Worm (Caenorhabditis elegans) whole organism, young adult: ENCODE data around the gene gtap-1.

ENCODE experiments used
- B0035.1 ChIP-seq: sonication (generic microtip); optimal IDR thresholded peaks from 2 replicates; lab custom pipeline; 2016; ENCODE audit warnings: missing genetic modification characterization, mild to moderate bottlenecking, missing compliant biosample characterization, missing genotype, missing genetic modification reagents
- B0261.1 ChIP-seq: sonication (generic microtip); optimal IDR thresholded peaks from 2 replicates; lab custom pipeline; 2016; ENCODE audit warnings: mild to moderate bottlenecking, missing genetic modification characterization, moderate library complexity, missing compliant biosample characterization
- D2030.7 ChIP-seq: fragments of 200-800 bp; sonication (Bioruptor generic); IDR thresholded peaks from 2 replicates; pipeline ENCODE4 v1.3.6; 2022; ENCODE audit warnings: missing genetic modification reagents, missing genetic modification characterization, missing compliant biosample characterization
- F10E7.11 ChIP-seq: sonication (generic microtip); optimal IDR thresholded peaks from 2 replicates; lab custom pipeline; 2017; ENCODE audit warnings: mild to moderate bottlenecking, missing genetic modification characterization, moderate library complexity, missing compliant biosample characterization
- F33H1.4 ChIP-seq: fragments of 200-800 bp; sonication (Bioruptor generic); IDR thresholded peaks from 2 replicates; pipeline ENCODE4 v1.3.6; 2022; ENCODE audit warnings: missing genetic modification reagents, missing genetic modification characterization, missing compliant biosample characterization
- F37B4.10 ChIP-seq: fragments of 200-800 bp; sonication (Bioruptor generic); IDR thresholded peaks from 2 replicates; pipeline ENCODE4 v1.3.6; 2022; ENCODE audit warnings: missing genetic modification characterization, missing compliant biosample characterization
- Y67H2A.10 ChIP-seq: fragments of 200-800 bp; sonication (Bioruptor generic); conservative IDR thresholded peaks from 2 replicates; pipeline ENCODE4 v1.3.6; 2022; ENCODE audit warnings: missing genetic modification reagents, missing genetic modification characterization, missing compliant biosample characterization
- Y95B8A.8 ChIP-seq: fragments of 200-800 bp; sonication (Bioruptor generic); IDR thresholded peaks from 2 replicates; pipeline ENCODE4 v1.3.6; 2022; ENCODE audit warnings: missing genetic modification reagents, missing genetic modification characterization, missing compliant biosample characterization
- ZK185.1 ChIP-seq: sonication (generic microtip); optimal IDR thresholded peaks from 2 replicates; lab custom pipeline; 2016; ENCODE audit warnings: mild to moderate bottlenecking, missing genetic modification characterization, missing compliant biosample characterization; ENCODE audit not compliant: poor library complexity, severe bottlenecking
- aptf-2 ChIP-seq: fragments of 200-800 bp; sonication (Bioruptor generic); conservative IDR thresholded peaks from 2 replicates; pipeline ENCODE4 v1.3.6; 2022; ENCODE audit warnings: missing genetic modification reagents, missing genetic modification characterization, missing compliant biosample characterization
- atf-7 ChIP-seq: sonication (generic microtip); optimal IDR thresholded peaks from 2 replicates; lab custom pipeline; 2017; ENCODE audit warnings: mild to moderate bottlenecking, missing genetic modification characterization, missing compliant biosample characterization
- attf-5 ChIP-seq: fragments of 200-800 bp; sonication (Bioruptor generic); optimal IDR thresholded peaks from 2 replicates; lab custom pipeline; 2018; ENCODE audit warnings: mild to moderate bottlenecking, missing genetic modification characterization, missing compliant biosample characterization
- attf-6 ChIP-seq: fragments of 200-800 bp; sonication (Bioruptor generic); IDR thresholded peaks from 2 replicates; pipeline ENCODE4 v1.3.6; 2022; ENCODE audit warnings: missing genetic modification reagents, missing genetic modification characterization, missing compliant biosample characterization
- bed-2 ChIP-seq: fragments of 200-800 bp; sonication (Bioruptor generic); IDR thresholded peaks from 2 replicates; pipeline ENCODE4 v1.3.6; 2022; ENCODE audit warnings: missing genetic modification reagents, missing genetic modification characterization, missing compliant biosample characterization
- ceh-100 ChIP-seq: fragments of 200-800 bp; sonication (Bioruptor generic); IDR thresholded peaks from 2 replicates; pipeline ENCODE4 v1.3.6; 2022; ENCODE audit warnings: missing genetic modification reagents, missing genetic modification characterization, missing compliant biosample characterization
- ceh-27 ChIP-seq: fragments of 200-800 bp; sonication (Bioruptor generic); optimal IDR thresholded peaks from 2 replicates; lab custom pipeline; 2018; ENCODE audit warnings: mild to moderate bottlenecking, missing genetic modification characterization, moderate library complexity, missing compliant biosample characterization
- ceh-91 ChIP-seq: fragments of 200-800 bp; sonication (Bioruptor generic); IDR thresholded peaks from 2 replicates; pipeline ENCODE4 v1.3.6; 2022; ENCODE audit warnings: missing genetic modification reagents, missing genetic modification characterization, missing compliant biosample characterization
- dox-1 ChIP-seq: fragments of 200-800 bp; sonication (Bioruptor generic); IDR thresholded peaks from 2 replicates; pipeline ENCODE4 v1.3.6; 2022; ENCODE audit warnings: missing genetic modification reagents, missing genetic modification characterization, missing compliant biosample characterization
- dpff-1 ChIP-seq: sonication (generic microtip); optimal IDR thresholded peaks from 2 replicates; lab custom pipeline; 2017; ENCODE audit warnings: mild to moderate bottlenecking, missing genetic modification characterization, missing compliant biosample characterization
- efl-1 ChIP-seq: fragments of 150-350 bp; optimal IDR thresholded peaks from 2 replicates; lab custom pipeline; 2014; ENCODE audit warnings: missing biosample characterization, missing genetic modification reagents, missing genetic modification characterization
- him-1 ChIP-seq: sonication (generic microtip); optimal IDR thresholded peaks from 2 replicates; lab custom pipeline; 2016; ENCODE audit warnings: missing genotype, missing genetic modification reagents, missing genetic modification characterization, missing compliant biosample characterization
- hlh-12 ChIP-seq: sonication (generic microtip); optimal IDR thresholded peaks from 2 replicates; lab custom pipeline; 2016; ENCODE audit warnings: missing genetic modification characterization, missing compliant biosample characterization
- hmg-1.2 ChIP-seq: fragments of 200-800 bp; sonication (Bioruptor generic); IDR thresholded peaks from 2 replicates; pipeline ENCODE4 v1.3.6; 2022; ENCODE audit warnings: missing genetic modification reagents, missing genetic modification characterization, missing compliant biosample characterization
- let-526 ChIP-seq: fragments of 200-800 bp; sonication (Bioruptor generic); IDR thresholded peaks from 2 replicates; pipeline ENCODE4 v1.3.6; 2022; ENCODE audit warnings: missing genetic modification reagents, missing genetic modification characterization, missing compliant biosample characterization
- lin-54 ChIP-seq: fragments of 200-800 bp; sonication (Bioruptor generic); optimal IDR thresholded peaks from 2 replicates; lab custom pipeline; 2018; ENCODE audit warnings: mild to moderate bottlenecking, missing genetic modification characterization, missing compliant biosample characterization
- lsl-1 ChIP-seq: fragments of 200-800 bp; sonication (Bioruptor generic); optimal IDR thresholded peaks from 2 replicates; lab custom pipeline; 2018; ENCODE audit warnings: mild to moderate bottlenecking, missing genetic modification characterization, moderate library complexity, missing compliant biosample characterization
- madf-6 ChIP-seq: fragments of 200-800 bp; sonication (Bioruptor generic); IDR thresholded peaks from 2 replicates; pipeline ENCODE4 v1.3.6; 2022; ENCODE audit warnings: missing genetic modification reagents, missing genetic modification characterization, missing compliant biosample characterization
- madf-8 ChIP-seq: fragments of 200-800 bp; sonication (Bioruptor generic); conservative IDR thresholded peaks from 2 replicates; pipeline ENCODE4 v1.3.6; 2022; ENCODE audit warnings: missing genetic modification reagents, missing genetic modification characterization, missing compliant biosample characterization
- mcd-1 ChIP-seq: fragments of 200-800 bp; sonication (Bioruptor generic); IDR thresholded peaks from 2 replicates; pipeline ENCODE4 v1.3.6; 2022; ENCODE audit warnings: missing genetic modification reagents, missing genetic modification characterization, missing compliant biosample characterization
- mes-4 ChIP-seq: sonication (generic microtip); optimal IDR thresholded peaks from 2 replicates; lab custom pipeline; 2016; ENCODE audit warnings: missing genotype, missing genetic modification characterization, missing compliant biosample characterization
- mxl-1 ChIP-seq: sonication (generic microtip); optimal IDR thresholded peaks from 2 replicates; lab custom pipeline; 2016; ENCODE audit warnings: missing genetic modification characterization, missing compliant biosample characterization
- nfyb-1 ChIP-seq: fragments of 200-800 bp; sonication (Bioruptor generic); IDR thresholded peaks from 2 replicates; pipeline ENCODE4 v1.3.6; 2022; ENCODE audit warnings: missing genetic modification reagents, missing genetic modification characterization, missing compliant biosample characterization
- pbrm-1 ChIP-seq: fragments of 200-800 bp; sonication (Bioruptor generic); IDR thresholded peaks from 2 replicates; pipeline ENCODE4 v1.3.6; 2022; ENCODE audit warnings: missing genetic modification reagents, missing genetic modification characterization, missing compliant biosample characterization
- rcor-1 ChIP-seq: fragments of 200-800 bp; sonication (Bioruptor generic); IDR thresholded peaks from 2 replicates; pipeline ENCODE4 v1.3.6; 2022; ENCODE audit warnings: missing genetic modification reagents, missing genetic modification characterization, missing compliant biosample characterization
- sptf-2 ChIP-seq: fragments of 200-800 bp; sonication (Bioruptor generic); optimal IDR thresholded peaks from 2 replicates; lab custom pipeline; 2018; ENCODE audit warnings: mild to moderate bottlenecking, missing genetic modification characterization, missing compliant biosample characterization
- tbp1 ChIP-seq: fragments of 200-800 bp; sonication (Bioruptor generic); optimal IDR thresholded peaks from 2 replicates; lab custom pipeline; 2018; ENCODE audit warnings: mild to moderate bottlenecking, missing genetic modification characterization, missing compliant biosample characterization
- unc-130 ChIP-seq: sonication (generic microtip); optimal IDR thresholded peaks from 2 replicates; lab custom pipeline; 2016; ENCODE audit warnings: missing genetic modification reagents, missing genetic modification characterization, missing compliant biosample characterization
- zfh-2 ChIP-seq: fragments of 200-800 bp; sonication (Bioruptor generic); conservative IDR thresholded peaks from 2 replicates; pipeline ENCODE4 v1.3.6; 2022; ENCODE audit warnings: missing genetic modification reagents, missing genetic modification characterization, missing compliant biosample characterization
- ztf-22 ChIP-seq: fragments of 200-800 bp; sonication (Bioruptor generic); optimal IDR thresholded peaks from 2 replicates; lab custom pipeline; 2018; ENCODE audit warnings: mild to moderate bottlenecking, missing genetic modification characterization, moderate library complexity, missing compliant biosample characterization
- ztf-28 ChIP-seq: fragments of 200-800 bp; sonication (Bioruptor generic); IDR thresholded peaks from 2 replicates; pipeline ENCODE4 v1.3.6; 2022; ENCODE audit warnings: missing genetic modification reagents, missing genetic modification characterization, missing compliant biosample characterization
- ztf-6 ChIP-seq: fragments of 200-800 bp; sonication (Bioruptor generic); IDR thresholded peaks from 2 replicates; pipeline ENCODE4 v1.3.6; 2022; ENCODE audit warnings: missing genetic modification reagents, missing genetic modification characterization, missing compliant biosample characterization

gtap-1 gene

ce11 chrII:5820282-5820762, 12.7 kb downstream of the gtap-1 start, which contains the start of gene ehs-1:
TSS of gene ehs-1 (plus strand) at chrII:5820712.
- TF ChIP-seq hmg-1.2, result 0 out of 2 replicates have a peak, but pooled peaks have one; percentile 4
- no peak for TF ChIP-seq B0035.1
- no peak for TF ChIP-seq sptf-2 (GFP tag; lab: Kevin White, UChicago)
- no peak for TF ChIP-seq B0261.1 (tag; lab: Kevin White, UChicago)
- no peak for TF ChIP-seq aptf-2
- no peak for TF ChIP-seq mxl-1 (tag; lab: Kevin White, UChicago)
- TF ChIP-seq efl-1 (GFP tag; lab: Kevin White, UChicago), result no peak
- 0 out of 2 replicates have a peak, but pooled peaks have one; percentile 8 for TF ChIP-seq nfyb-1 (GFP tag; lab: Robert Waterston, UW)
- no peak for TF ChIP-seq mes-4 (tag; lab: Kevin White, UChicago)
- TF ChIP-seq F37B4.10 (GFP tag; lab: Robert Waterston, UW), result no peak

DNA sequence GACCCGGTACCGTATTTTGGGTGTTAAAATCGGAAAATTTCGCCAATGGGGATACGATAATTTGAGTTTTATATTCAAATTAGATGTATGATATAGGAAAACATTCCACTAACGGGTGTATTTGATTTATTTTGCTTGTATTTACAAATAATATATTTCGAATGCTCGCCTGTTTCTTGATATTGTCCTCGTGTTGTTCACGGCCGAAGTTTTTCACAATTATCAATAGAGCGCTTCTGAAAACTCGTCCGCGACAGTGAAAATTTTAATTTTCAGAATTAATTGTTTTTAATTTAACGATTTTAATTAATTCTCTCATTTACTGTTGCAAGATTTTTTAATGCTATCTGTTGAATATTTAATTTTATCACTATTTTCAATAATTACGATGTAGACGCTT, 13.4 kb downstream of the gtap-1 start:
- TF ChIP-seq Y67H2A.10 (GFP tag; lab: Robert Waterston, UW), result no peak
- TF ChIP-seq unc-130 (GFP tag; lab: Kevin White, UChicago), result peak; percentile 9
- peak; percentile 58 for TF ChIP-seq lsl-1
- 0 out of 2 replicates have a peak, but pooled peaks have one; percentile 26 for TF ChIP-seq aptf-2
- TF ChIP-seq bed-2 (GFP tag; lab: Robert Waterston, UW), result 0 out of 2 replicates have a peak, but pooled peaks have one; percentile 24
- TF ChIP-seq ztf-6 (GFP tag; lab: Robert Waterston, UW), result 0 out of 2 replicates have a peak, but pooled peaks have one; percentile 47
- no peak for TF ChIP-seq ztf-22
- no peak for TF ChIP-seq hlh-12 (tag; lab: Kevin White, UChicago)
- TF ChIP-seq tbp1, result peak; percentile 20
- no peak for TF ChIP-seq F10E7.11 (tag; lab: Kevin White, UChicago)
- TF ChIP-seq efl-1 (GFP tag; lab: Kevin White, UChicago), result no peak
- peak; percentile 69 for TF ChIP-seq ceh-100 (GFP tag; lab: Robert Waterston, UW)
- TF ChIP-seq mcd-1 (GFP tag; lab: Robert Waterston, UW), result peak; percentile 82
- no peak for TF ChIP-seq atf-7 (tag; lab: Kevin White, UChicago)
- TF ChIP-seq hmg-1.2, result peak; percentile 21; the same call in 1 of the 2 replicates
- TF ChIP-seq madf-6 (GFP tag; lab: Robert Waterston, UW), result peak; percentile 53
- peak; percentile 34 for TF ChIP-seq ZK185.1
- TF ChIP-seq rcor-1 (GFP tag; lab: Robert Waterston, UW), result peak; percentile 68
- peak; percentile 29 for TF ChIP-seq ceh-27 (GFP tag; lab: Kevin White, UChicago)
- TF ChIP-seq zfh-2 (GFP tag; lab: Robert Waterston, UW), result no peak
- 0 out of 2 replicates have a peak, but pooled peaks have one; percentile 41 for TF ChIP-seq pbrm-1 (GFP tag; lab: Robert Waterston, UW)
- TF ChIP-seq ztf-28, result 0 out of 2 replicates have a peak, but pooled peaks have one; percentile 61
- TF ChIP-seq dox-1 (GFP tag; lab: Robert Waterston, UW), result peak; percentile 70
- TF ChIP-seq Y95B8A.8 (GFP tag; lab: Robert Waterston, UW), result 0 out of 2 replicates have a peak, but pooled peaks have one; percentile 21
- TF ChIP-seq let-526 (GFP tag; lab: Robert Waterston, UW), result 0 out of 2 replicates have a peak, but pooled peaks have one; percentile 14
- TF ChIP-seq ceh-91 (GFP tag; lab: Robert Waterston, UW), result 0 out of 2 replicates have a peak, but pooled peaks have one; percentile 55
- TF ChIP-seq dpff-1, result no peak
- TF ChIP-seq F33H1.4 (GFP tag; lab: Robert Waterston, UW), result peak; percentile 39; the same call in 1 of the 2 replicates
- TF ChIP-seq D2030.7 (GFP tag; lab: Robert Waterston, UW), result peak; percentile 51; the same call in 1 of the 2 replicates
- peak; percentile 40 for TF ChIP-seq him-1
- 0 out of 2 replicates have a peak, but pooled peaks have one; percentile 35 for TF ChIP-seq attf-6 (GFP tag; lab: Robert Waterston, UW)
- TF ChIP-seq madf-8 (GFP tag; lab: Robert Waterston, UW), result peak; percentile 39; the same call in 1 of the 2 replicates
- TF ChIP-seq lin-54 (GFP tag; lab: Kevin White, UChicago), result peak; percentile 15
- peak; percentile 31 for TF ChIP-seq attf-5 (GFP tag; lab: Kevin White, UChicago)
